Worm (Caenorhabditis elegans): Measurements from ENCODE around the gene Y57G11A.5.

DNA sequence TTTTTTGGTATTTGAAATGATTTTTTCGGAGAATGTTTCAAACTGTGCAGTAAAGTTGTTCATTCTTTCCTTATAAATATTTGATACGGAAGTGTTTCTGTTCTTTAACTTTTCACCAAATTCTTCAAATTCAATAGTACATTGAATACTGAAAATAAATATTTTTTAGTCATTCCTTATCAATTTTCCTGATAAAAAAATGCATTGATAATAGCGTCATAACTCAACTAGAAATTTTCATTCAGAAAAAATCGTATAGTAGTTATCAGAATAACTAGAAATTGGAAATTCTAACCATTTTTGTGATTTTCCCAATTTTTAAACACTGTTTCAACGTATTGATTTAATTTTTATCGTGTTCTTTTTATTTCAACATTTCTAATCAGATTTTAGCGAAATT lies 47.0 kb upstream of the Y57G11A.5 start:
- TF ChIP-seq unc-120 (tag; optimal IDR thresholded peaks at IDR 0.05; ENCODE audit: poor library complexity, severe bottlenecking), result no peak
- no peak for TF ChIP-seq unc-62 (GFP tag; optimal IDR thresholded peaks at IDR 0.05)
